Fruit fly (Drosophila melanogaster) whole organism, adult: ENCODE results near the gene Trm7-32.

ENCODE experiments used
- CG11617 ChIP-seq: fragments of 200-800 bp; sonication (Bioruptor generic); optimal IDR thresholded peaks from 2 replicates; lab custom pipeline; 2017; ENCODE audit warnings: mild to moderate bottlenecking, missing biosample characterization, missing genetic modification reagents, missing genetic modification characterization
- CG12768 ChIP-seq: fragments of 200-800 bp; sonication (Bioruptor generic); optimal IDR thresholded peaks from 2 replicates; lab custom pipeline; 2017; ENCODE audit warnings: missing biosample characterization, missing genetic modification characterization, mild to moderate bottlenecking, moderate library complexity, missing genetic modification reagents
- CG14711 ChIP-seq: fragments of 200-800 bp; sonication (Bioruptor generic); optimal IDR thresholded peaks from 2 replicates; lab custom pipeline; 2018; ENCODE audit warnings: missing biosample characterization, mild to moderate bottlenecking, missing genetic modification characterization, moderate library complexity
- CG1620 ChIP-seq: fragments of 200-800 bp; sonication (Bioruptor generic); optimal IDR thresholded peaks from 2 replicates; lab custom pipeline; 2016; ENCODE audit warnings: missing biosample characterization, missing genetic modification characterization
- CG33017 ChIP-seq: fragments of 200-800 bp; sonication (Bioruptor generic); optimal IDR thresholded peaks from 2 replicates; lab custom pipeline; 2018; ENCODE audit warnings: missing biosample characterization, mild to moderate bottlenecking, missing genetic modification characterization, moderate library complexity
- CG5204 ChIP-seq: fragments of 200-800 bp; sonication (Bioruptor generic); optimal IDR thresholded peaks from 2 replicates; lab custom pipeline; 2016; ENCODE audit warnings: missing biosample characterization, missing genetic modification characterization
- CG7045 ChIP-seq: fragments of 200-800 bp; sonication (Bioruptor generic); optimal IDR thresholded peaks from 2 replicates; lab custom pipeline; 2017; ENCODE audit warnings: missing biosample characterization, mild to moderate bottlenecking, missing genetic modification characterization
- CG7101 ChIP-seq: fragments of 200-800 bp; sonication (Bioruptor generic); optimal IDR thresholded peaks from 2 replicates; lab custom pipeline; 2018; ENCODE audit warnings: missing biosample characterization, mild to moderate bottlenecking, missing genetic modification characterization, moderate library complexity
- Clk ChIP-seq: fragments of 200-800 bp; sonication (Bioruptor generic); optimal IDR thresholded peaks from 2 replicates; lab custom pipeline; 2017; ENCODE audit warnings: missing biosample characterization, missing genetic modification characterization
- Crg-1 ChIP-seq: fragments of 200-800 bp; sonication (Bioruptor generic); optimal IDR thresholded peaks from 2 replicates; lab custom pipeline; 2016; ENCODE audit warnings: missing biosample characterization, missing genetic modification characterization
- Hr96 ChIP-seq: fragments of 200-800 bp; sonication (Bioruptor generic); optimal IDR thresholded peaks from 2 replicates; lab custom pipeline; 2016; ENCODE audit warnings: missing biosample characterization, missing genetic modification characterization
- Mnt ChIP-seq: fragments of 200-800 bp; sonication (Bioruptor generic); optimal IDR thresholded peaks from 2 replicates; lab custom pipeline; 2016; ENCODE audit warnings: missing biosample characterization, mild to moderate bottlenecking, missing genetic modification characterization
- bab1 ChIP-seq: fragments of 200-800 bp; sonication (Bioruptor generic); optimal IDR thresholded peaks from 3 replicates; lab custom pipeline; 2019; ENCODE audit warnings: missing biosample characterization, mild to moderate bottlenecking, missing genetic modification characterization, moderate library complexity
- cic ChIP-seq: fragments of 200-800 bp; sonication (Bioruptor generic); optimal IDR thresholded peaks from 2 replicates; lab custom pipeline; 2017; ENCODE audit warnings: missing biosample characterization, mild to moderate bottlenecking, missing genetic modification characterization, moderate library complexity
- cnc ChIP-seq, 2 experiments: fragments of >200 bp; optimal IDR thresholded peaks; 2 replicates each; lab custom pipeline; 2017
- kay ChIP-seq: fragments of 200-800 bp; sonication (Bioruptor generic); peaks from one replicate; lab custom pipeline; 2016; ENCODE audit warnings: missing biosample characterization, missing genetic modification characterization, borderline replicate concordance
- ovo ChIP-seq: fragments of 200-800 bp; sonication (Bioruptor generic); optimal IDR thresholded peaks from 2 replicates; lab custom pipeline; 2016; ENCODE audit warnings: missing biosample characterization, missing genetic modification characterization
- pad ChIP-seq: fragments of 200-800 bp; sonication (Bioruptor generic); optimal IDR thresholded peaks from 3 replicates; lab custom pipeline; 2017; ENCODE audit warnings: missing biosample characterization, missing genetic modification characterization, mild to moderate bottlenecking, moderate library complexity, missing genetic modification reagents
- tj ChIP-seq: fragments of 200-800 bp; sonication (Bioruptor generic); optimal IDR thresholded peaks from 3 replicates; lab custom pipeline; 2017; ENCODE audit warnings: missing biosample characterization, mild to moderate bottlenecking, missing genetic modification characterization, moderate library complexity
- toe ChIP-seq: fragments of 200-800 bp; sonication (Bioruptor generic); optimal IDR thresholded peaks from 2 replicates; lab custom pipeline; 2016; ENCODE audit warnings: missing biosample characterization, missing genetic modification characterization

Trm7-32 gene

DNA sequence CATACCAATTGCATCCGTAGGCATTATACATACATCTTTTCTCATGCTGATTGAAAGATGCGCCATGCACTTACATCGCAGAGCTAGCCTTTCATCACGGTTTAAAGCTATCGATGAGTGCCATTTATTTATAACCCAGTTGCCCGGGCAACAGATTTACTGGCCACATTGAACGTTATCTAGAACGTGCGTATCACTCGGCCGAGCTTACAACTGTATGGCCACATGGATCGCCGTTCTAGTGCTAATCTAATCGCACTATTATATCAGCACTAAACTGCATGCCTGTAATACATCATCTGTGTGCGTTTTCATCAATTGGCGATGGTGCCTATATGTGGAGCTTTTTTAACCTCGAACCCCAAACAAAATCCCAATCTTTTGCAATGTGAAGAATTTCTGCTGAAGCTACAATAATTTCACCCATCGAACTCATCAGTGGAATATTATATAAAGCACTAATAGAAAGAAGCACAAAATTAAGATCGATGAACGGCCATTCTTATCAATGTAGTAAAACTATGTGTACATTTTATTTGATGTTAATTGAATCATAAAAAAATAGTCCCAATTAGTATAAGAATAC lies 20.4 kb downstream of the Trm7-32 start:
- TF ChIP-seq Mnt (GFP tag; lab: Kevin White, UChicago) (peak; percentile 64), kay (GFP tag; lab: Kevin White, UChicago) (no peak), CG14711 (tag; lab: Kevin White, UChicago) (no peak), cnc (optimal IDR thresholded peaks at IDR 0.05; lab: Kevin White, UChicago) (no peak), tj (GFP tag; lab: Kevin White, UChicago) (no peak), Hr96 (no peak), bab1 (GFP tag; lab: Kevin White, UChicago) (no peak), CG12768 (GFP tag; lab: Kevin White, UChicago) (no peak), toe (GFP tag; lab: Kevin White, UChicago) (no peak), ovo (GFP tag; lab: Kevin White, UChicago) (no peak), pad (GFP tag; lab: Kevin White, UChicago) (no peak), CG5204 (GFP tag; lab: Kevin White, UChicago) (no peak), Crg-1 (GFP tag; lab: Kevin White, UChicago) (no peak), CG1620 (no peak), cic (peak; percentile 85), CG33017 (no peak)

DNA sequence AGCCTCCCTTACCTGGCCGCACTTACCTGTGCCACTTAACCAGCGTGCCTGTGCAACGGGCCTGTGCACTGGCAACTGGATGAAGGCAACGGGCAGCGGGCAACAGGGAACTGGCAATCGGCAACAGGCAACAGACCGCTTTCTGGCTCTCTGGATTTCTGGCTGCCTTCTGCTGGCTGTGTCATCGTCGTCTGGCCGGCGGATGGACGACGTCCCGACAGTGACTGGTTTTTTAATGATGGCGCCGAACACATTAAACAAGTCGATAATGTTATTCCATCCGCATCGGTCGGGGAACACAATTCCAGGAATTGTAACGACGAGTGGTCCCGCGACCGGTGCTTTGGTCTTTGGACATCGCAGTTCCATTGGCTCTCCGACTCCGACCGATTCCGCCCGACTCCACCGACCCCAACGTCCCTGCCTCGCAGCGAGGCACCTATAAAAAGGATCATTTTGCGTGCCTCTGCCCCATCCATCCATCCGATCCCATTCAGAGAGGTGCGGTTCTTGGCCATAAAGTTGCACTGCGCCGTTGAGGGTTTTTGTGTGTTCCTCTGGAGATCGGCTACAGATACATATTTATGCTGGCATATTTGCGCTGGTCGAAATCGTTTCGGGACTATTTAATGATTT lies 21.4 kb downstream of the Trm7-32 start:
- TF ChIP-seq CG1620 (no peak), Hr96 (no peak), CG14711 (tag; lab: Kevin White, UChicago) (no peak), ovo (GFP tag; lab: Kevin White, UChicago) (no peak), Clk (GFP tag; lab: Kevin White, UChicago) (no peak), cnc (optimal IDR thresholded peaks at IDR 0.05; lab: Kevin White, UChicago) (no peak), CG7101 (tag; lab: Kevin White, UChicago) (no peak), CG33017 (no peak), CG5204 (GFP tag; lab: Kevin White, UChicago) (no peak), CG12768 (GFP tag; lab: Kevin White, UChicago) (no peak), CG11617 (no peak), tj (GFP tag; lab: Kevin White, UChicago) (no peak), Mnt (GFP tag; lab: Kevin White, UChicago) (no peak), cic (no peak), pad (GFP tag; lab: Kevin White, UChicago) (no peak), CG7045 (no peak), Crg-1 (GFP tag; lab: Kevin White, UChicago) (no peak), kay (GFP tag; lab: Kevin White, UChicago) (no peak)

dm6 chr3R:17062705-17063104 lies 22.2 kb downstream of the Trm7-32 start:
- TF ChIP-seq tj (GFP tag; lab: Kevin White, UChicago): peak; percentile 36
- TF ChIP-seq CG7045: no peak
- TF ChIP-seq CG12768 (GFP tag; lab: Kevin White, UChicago): peak; percentile 14

DNA sequence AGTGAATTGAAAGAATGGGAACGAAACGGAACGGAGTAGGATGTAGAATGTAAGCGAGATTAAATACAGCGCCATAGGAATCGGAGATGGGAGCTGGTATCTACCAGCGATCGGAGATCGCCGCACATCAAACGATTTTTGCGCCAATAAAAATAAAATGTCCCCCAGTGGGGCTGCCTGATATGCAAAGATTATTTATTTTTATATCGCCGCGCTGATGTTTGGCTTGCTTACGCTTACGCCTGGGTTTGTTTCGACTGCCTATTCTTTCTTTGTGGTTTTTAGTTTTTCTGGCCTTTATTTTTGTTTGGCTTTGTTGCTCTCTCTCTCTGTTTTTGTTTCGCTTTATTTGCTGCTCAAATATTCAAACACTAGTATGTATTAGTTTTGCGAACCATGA lies 23.3 kb downstream of the Trm7-32 start:
- TF ChIP-seq CG7045 (no peak), toe (GFP tag; lab: Kevin White, UChicago) (no peak), CG11617 (no peak), Clk (GFP tag; lab: Kevin White, UChicago) (no peak), Hr96 (no peak), CG12768 (GFP tag; lab: Kevin White, UChicago) (no peak), bab1 (GFP tag; lab: Kevin White, UChicago) (no peak), tj (GFP tag; lab: Kevin White, UChicago) (no peak), CG1620 (no peak), pad (GFP tag; lab: Kevin White, UChicago) (no peak), Mnt (GFP tag; lab: Kevin White, UChicago) (no peak), kay (GFP tag; lab: Kevin White, UChicago) (no peak), cic (no peak)

DNA sequence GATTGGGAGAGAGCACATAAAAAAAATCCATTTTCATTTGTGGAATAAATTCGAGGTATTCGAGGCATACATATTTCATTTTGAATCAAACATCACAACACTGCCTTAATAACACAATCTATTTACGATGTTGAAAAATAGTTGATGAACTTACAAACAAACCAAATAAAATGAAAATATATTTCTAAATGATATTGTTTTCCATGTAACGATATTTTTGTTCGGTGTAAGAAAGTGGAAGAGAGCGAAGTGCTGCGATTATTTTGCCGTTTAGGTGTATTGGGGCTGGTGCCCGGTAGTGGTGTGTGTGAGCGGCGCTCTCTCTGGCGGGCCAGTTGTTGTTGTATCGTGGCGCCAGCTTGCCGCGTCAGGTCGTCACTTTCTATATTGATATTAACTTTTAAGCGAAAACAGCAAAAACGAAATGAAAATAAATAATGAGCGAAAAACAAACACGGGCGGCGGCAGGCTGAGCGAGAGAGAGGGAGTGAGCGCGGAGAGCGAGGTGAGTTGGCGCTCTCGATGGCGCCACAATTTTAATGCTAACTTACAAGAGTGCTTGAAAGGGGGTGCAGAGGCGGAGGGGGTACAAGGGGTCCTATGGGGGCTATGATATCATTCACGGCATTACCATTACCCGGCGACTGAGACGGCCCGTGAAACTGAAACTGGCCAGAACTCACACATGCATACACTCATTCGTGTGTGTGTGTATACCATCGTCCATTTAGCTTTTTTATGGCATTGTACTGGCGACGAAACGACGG lies 24.7 kb downstream of the Trm7-32 start:
- TF ChIP-seq CG7101 (tag; lab: Kevin White, UChicago): peak; percentile 89
- peak; percentile 84 for TF ChIP-seq CG5204 (GFP tag; lab: Kevin White, UChicago)
- TF ChIP-seq CG14711 (tag; lab: Kevin White, UChicago): peak; percentile 87
- TF ChIP-seq kay (GFP tag; lab: Kevin White, UChicago): peak; percentile 91
- peak; percentile 68 for TF ChIP-seq CG1620
- TF ChIP-seq cic: peak; percentile 96
- no peak for TF ChIP-seq cnc (optimal IDR thresholded peaks at IDR 0.05; lab: Kevin White, UChicago)
- TF ChIP-seq ovo (GFP tag; lab: Kevin White, UChicago): peak; percentile 76
- TF ChIP-seq bab1 (GFP tag; lab: Kevin White, UChicago): peak; percentile 79
- peak; percentile 90 for TF ChIP-seq CG11617
- peak; percentile 78 for TF ChIP-seq Mnt (GFP tag; lab: Kevin White, UChicago)
- peak; percentile 94 for TF ChIP-seq Crg-1 (GFP tag; lab: Kevin White, UChicago)
- peak; percentile 87 for TF ChIP-seq CG33017
- TF ChIP-seq CG7045: peak; percentile 91
- peak; percentile 94 for TF ChIP-seq CG12768 (GFP tag; lab: Kevin White, UChicago)
- TF ChIP-seq Clk (GFP tag; lab: Kevin White, UChicago): peak; percentile 61
- peak; percentile 88 for TF ChIP-seq tj (GFP tag; lab: Kevin White, UChicago)
- TF ChIP-seq pad (GFP tag; lab: Kevin White, UChicago): peak; percentile 76
- peak; percentile 74 for TF ChIP-seq Hr96
- TF ChIP-seq toe (GFP tag; lab: Kevin White, UChicago): peak; percentile 53
